Worm (Caenorhabditis elegans): ENCODE measurements around the gene snn-1.

The snn-1 gene

DNA sequence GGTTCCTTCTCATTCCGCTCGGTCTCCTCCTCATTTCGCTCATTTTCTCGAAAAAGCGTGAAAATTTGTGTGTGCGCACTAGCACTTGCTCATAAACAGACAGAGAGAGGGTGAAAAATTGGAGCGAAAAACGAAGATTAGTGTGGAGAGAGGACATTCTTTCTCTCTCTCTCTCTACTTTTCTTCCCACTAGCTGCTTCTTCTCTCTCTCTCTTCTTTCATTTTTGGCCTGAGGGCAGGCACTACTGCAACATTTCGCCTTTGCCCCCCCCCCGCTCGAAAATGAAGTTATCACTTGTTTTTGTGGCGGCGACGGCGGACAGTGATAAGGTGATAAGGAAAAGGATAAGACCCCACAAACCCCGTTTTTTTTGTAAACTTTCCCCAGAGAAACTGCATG lies 30.1 kb upstream of the snn-1 start (continued):
- TF ChIP-seq attf-5 (GFP tag; optimal IDR thresholded peaks at IDR 0.05), result peak; percentile 26
- TF ChIP-seq mxl-1 (tag; optimal IDR thresholded peaks at IDR 0.05), result no peak
- no peak for TF ChIP-seq nfya-2 (GFP tag; IDR thresholded peaks at IDR 0.05)
- peak; percentile 34 for TF ChIP-seq nhr-90 (tag; optimal IDR thresholded peaks at IDR 0.05)
- TF ChIP-seq F39B2.1 (GFP tag; IDR thresholded peaks at IDR 0.05), result no peak
- TF ChIP-seq attf-3 (GFP tag; conservative IDR thresholded peaks at IDR 0.05), result no peak
- no peak for TF ChIP-seq cebp-1 (GFP tag; IDR thresholded peaks at IDR 0.05)
- peak; percentile 43 for TF ChIP-seq cebp-1 (tag; optimal IDR thresholded peaks at IDR 0.05)
- no peak for TF ChIP-seq let-526 (GFP tag; IDR thresholded peaks at IDR 0.05)
- no peak for TF ChIP-seq Y53F4B.3 (GFP tag; IDR thresholded peaks at IDR 0.05)
- no peak for TF ChIP-seq fkh-3 (tag; optimal IDR thresholded peaks at IDR 0.05)
- no peak for TF ChIP-seq F37B4.10 (GFP tag; IDR thresholded peaks at IDR 0.05)
- TF ChIP-seq madf-3 (GFP tag; IDR thresholded peaks at IDR 0.05), result no peak
- no peak for TF ChIP-seq egl-18 (GFP tag; IDR thresholded peaks at IDR 0.05)
- TF ChIP-seq nfyb-1 (GFP tag; IDR thresholded peaks at IDR 0.05), result no peak
- no peak for TF ChIP-seq aptf-3 (GFP tag; IDR thresholded peaks at IDR 0.05)
- TF ChIP-seq F23B12.7 (tag; optimal IDR thresholded peaks at IDR 0.05; ENCODE audit: insufficient read depth), result no peak
- TF ChIP-seq zfh-2 (GFP tag; conservative IDR thresholded peaks at IDR 0.05), result peak; percentile 66
- TF ChIP-seq gei-17 (GFP tag; optimal IDR thresholded peaks at IDR 0.05), result no peak
- no peak for TF ChIP-seq madf-6 (GFP tag; IDR thresholded peaks at IDR 0.05)
- TF ChIP-seq ztf-6 (GFP tag; IDR thresholded peaks at IDR 0.05), result no peak
- no peak for TF ChIP-seq sdz-38 (tag; optimal IDR thresholded peaks at IDR 0.05)
- no peak for TF ChIP-seq hrde-1 (tag; optimal IDR thresholded peaks at IDR 0.05; ENCODE audit: borderline replicate concordance)
- TF ChIP-seq egl-44 (GFP tag; IDR thresholded peaks at IDR 0.05), result no peak
- TF ChIP-seq T07F8.4 (tag; optimal IDR thresholded peaks at IDR 0.05), result no peak
- no peak for TF ChIP-seq nhr-27 (tag; optimal IDR thresholded peaks at IDR 0.05)
- no peak for TF ChIP-seq attf-6 (GFP tag; IDR thresholded peaks at IDR 0.05)
- TF ChIP-seq F49E8.2 (tag; optimal IDR thresholded peaks at IDR 0.05; ENCODE audit: insufficient read depth), result no peak
- TF ChIP-seq hmg-20 (GFP tag; IDR thresholded peaks at IDR 0.05), result no peak
- TF ChIP-seq ceh-40 (GFP tag; IDR thresholded peaks at IDR 0.05), result no peak
- TF ChIP-seq ceh-91 (GFP tag; IDR thresholded peaks at IDR 0.05), result no peak
- TF ChIP-seq B0336.3 (GFP tag; IDR thresholded peaks at IDR 0.05), result no peak
- TF ChIP-seq rpc-1 (optimal IDR thresholded peaks at IDR 0.05), result no peak
- no peak for TF ChIP-seq rpc-1 (tag; optimal IDR thresholded peaks at IDR 0.05)
- no peak for TF ChIP-seq snpc-3.4 (tag; optimal IDR thresholded peaks at IDR 0.05)
- no peak for TF ChIP-seq somi-1 (GFP tag; optimal IDR thresholded peaks at IDR 0.05)
- TF ChIP-seq dpl-1 (GFP tag; optimal IDR thresholded peaks at IDR 0.05), result no peak
- no peak for TF ChIP-seq K12H6.12 (tag; optimal IDR thresholded peaks at IDR 0.05)
- TF ChIP-seq nhr-80 (tag; optimal IDR thresholded peaks at IDR 0.05), result peak; percentile 91
- no peak for TF ChIP-seq mes-4 (tag; optimal IDR thresholded peaks at IDR 0.05)
- TF ChIP-seq tlf-1 (GFP tag; optimal IDR thresholded peaks at IDR 0.05), result no peak

DNA sequence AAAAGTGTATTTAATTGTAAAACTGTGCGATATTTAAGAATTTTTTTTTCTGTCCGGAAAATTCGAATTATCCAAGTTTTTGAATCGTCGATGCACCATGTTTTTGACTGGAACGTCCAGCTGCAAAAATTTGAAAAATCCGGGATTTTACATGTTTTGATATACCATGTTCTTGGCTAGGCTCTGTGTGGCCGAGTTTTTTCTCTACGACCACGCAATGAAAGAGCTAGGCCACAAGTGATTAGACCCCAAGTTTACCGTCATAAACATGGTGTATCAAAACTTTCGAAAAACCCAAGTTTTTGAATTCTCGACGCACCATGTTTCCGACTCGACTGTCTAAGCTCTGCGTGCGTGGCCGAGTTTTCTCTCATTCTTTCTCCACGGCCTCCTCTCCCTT lies 29.7 kb upstream of the snn-1 start:
- TF ChIP-seq nhr-90 (tag; optimal IDR thresholded peaks at IDR 0.05) (no peak), ztf-3 (GFP tag; optimal IDR thresholded peaks at IDR 0.05) (no peak)
